Fruit fly (Drosophila melanogaster) whole organism, prepupa: ENCODE results near the gene CG6000.

Experiments used
- CG11294 ChIP-seq: fragments of 200-800 bp; sonication (Bioruptor generic); IDR thresholded peaks from 2 replicates; pipeline ENCODE4 v1.3.6; 2022; ENCODE audit warnings: missing biosample characterization, missing genetic modification characterization
- CG16779 ChIP-seq: fragments of 200-800 bp; sonication (Bioruptor generic); optimal IDR thresholded peaks from 3 replicates; lab custom pipeline; 2017; ENCODE audit warnings: missing biosample characterization, mild to moderate bottlenecking, missing genetic modification characterization
- CG3032 ChIP-seq: fragments of 200-800 bp; optimal IDR thresholded peaks from 2 replicates; lab custom pipeline; 2019; ENCODE audit warnings: missing biosample characterization, mild to moderate bottlenecking, missing genetic modification characterization, moderate library complexity
- CG8632 ChIP-seq: fragments of 200-800 bp; sonication (Bioruptor generic); optimal IDR thresholded peaks from 3 replicates; lab custom pipeline; 2016; ENCODE audit warnings: missing biosample characterization, missing genetic modification characterization
- Eip75B ChIP-seq: fragments of 200-800 bp; sonication (Bioruptor generic); optimal IDR thresholded peaks from 3 replicates; lab custom pipeline; 2016; ENCODE audit warnings: missing biosample characterization, missing genetic modification characterization
- Hr38 ChIP-seq: sonication (Bioruptor generic); optimal IDR thresholded peaks from 2 replicates; lab custom pipeline; 2016; ENCODE audit warnings: missing biosample characterization, missing genetic modification characterization
- Hr4 ChIP-seq: fragments of 200-800 bp; sonication (Bioruptor generic); optimal IDR thresholded peaks from 3 replicates; lab custom pipeline; 2016; ENCODE audit warnings: missing biosample characterization, missing genetic modification characterization
- OdsH ChIP-seq: fragments of 200-800 bp; sonication (Bioruptor generic); optimal IDR thresholded peaks from 3 replicates; lab custom pipeline; 2016; ENCODE audit warnings: missing biosample characterization, missing genetic modification characterization
- Smox ChIP-seq: fragments of 200-800 bp; sonication (Bioruptor generic); optimal IDR thresholded peaks from 3 replicates; lab custom pipeline; 2016; ENCODE audit warnings: missing biosample characterization, missing genetic modification characterization
- Sox102F ChIP-seq: fragments of 200-800 bp; sonication (Bioruptor generic); optimal IDR thresholded peaks from 2 replicates; lab custom pipeline; 2016; ENCODE audit warnings: missing biosample characterization, mild to moderate bottlenecking, missing genetic modification characterization
- fd59A ChIP-seq: fragments of 200-800 bp; sonication (Bioruptor generic); optimal IDR thresholded peaks from 2 replicates; lab custom pipeline; 2017; ENCODE audit warnings: missing biosample characterization, mild to moderate bottlenecking, missing genetic modification characterization, missing genetic modification reagents
- net ChIP-seq: fragments of 200-800 bp; sonication (Bioruptor generic); optimal IDR thresholded peaks from 3 replicates; lab custom pipeline; 2016; ENCODE audit warnings: missing biosample characterization, missing genetic modification characterization

DNA sequence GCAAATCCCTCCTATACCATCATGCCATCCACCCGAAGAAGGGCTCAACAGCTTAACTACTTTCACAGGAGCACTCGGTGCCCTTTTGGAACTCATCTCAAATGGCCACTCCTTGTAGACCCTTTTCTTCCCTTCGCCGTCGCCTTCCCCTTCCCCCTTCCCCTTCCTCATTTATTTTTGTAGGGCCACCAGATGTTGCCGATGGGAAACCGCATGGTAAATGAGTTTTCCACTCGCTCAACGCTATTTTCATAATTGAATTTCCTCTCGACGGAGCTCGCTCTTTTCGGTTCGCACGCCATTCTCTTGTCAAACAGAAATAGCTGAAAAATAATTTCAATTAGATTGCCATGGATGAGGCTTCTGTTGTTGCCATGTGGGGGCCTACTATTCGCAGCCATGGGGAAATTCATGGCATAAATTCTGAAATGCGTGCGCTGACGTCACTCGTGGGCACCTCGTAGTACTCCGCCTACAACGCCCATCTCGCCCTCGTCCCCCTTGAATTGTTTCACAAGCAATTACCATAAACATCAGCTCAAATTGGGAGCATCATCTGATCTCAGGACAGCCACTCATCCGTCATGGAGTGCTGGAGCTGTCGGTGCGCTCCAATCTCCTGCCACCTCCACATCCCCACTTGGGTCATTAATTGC, 42.0 kb upstream of the CG6000 start:
- TF ChIP-seq CG16779 (tag; lab: Kevin White, UChicago): no peak
- TF ChIP-seq CG8632 (GFP tag; lab: Kevin White, UChicago): no peak
- no peak for TF ChIP-seq Smox (GFP tag; lab: Kevin White, UChicago)
- TF ChIP-seq OdsH (GFP tag; lab: Kevin White, UChicago): no peak
- TF ChIP-seq net (GFP tag; lab: Kevin White, UChicago): no peak
- no peak for TF ChIP-seq fd59A (GFP tag; lab: Kevin White, UChicago)
- no peak for TF ChIP-seq Hr4 (GFP tag; lab: Kevin White, UChicago)
- no peak for TF ChIP-seq CG11294 (GFP tag; lab: Robert Waterston, UW)
- TF ChIP-seq Hr38: no peak
- no peak for TF ChIP-seq CG3032 (tag; lab: Kevin White, UChicago)
- TF ChIP-seq Eip75B: no peak
- no peak for TF ChIP-seq Sox102F (GFP tag; lab: Kevin White, UChicago)
